Worm (Caenorhabditis elegans): ENCODE data around the gene nft-1.
"Not testable (repeated sequence)": the region's sequence is repeated elsewhere in the genome, so short reads cannot be mapped to it uniquely, and the experiment has no call there.

DNA sequence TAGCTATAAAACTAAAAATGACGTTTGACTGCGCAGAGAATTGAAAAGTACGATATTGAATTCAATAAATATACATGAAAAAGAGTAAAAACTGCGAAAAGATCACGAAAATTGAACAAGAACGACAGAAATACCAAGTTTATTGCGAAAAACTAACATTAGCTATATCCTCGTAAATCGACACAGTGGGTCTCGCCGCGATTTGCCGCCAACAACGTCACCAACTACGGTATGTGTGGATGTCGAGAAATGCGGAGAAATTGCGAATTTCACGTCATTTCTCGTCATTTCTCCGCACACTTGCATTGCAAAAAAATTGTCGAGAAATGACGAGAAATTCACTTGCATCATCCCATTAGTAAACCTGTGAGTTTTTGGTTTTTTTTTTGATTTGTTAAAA is 16.3 kb downstream of the nft-1 start:
- TF ChIP-seq unc-86 (tag; optimal IDR thresholded peaks at IDR 0.05); fkh-10 (GFP tag; optimal IDR thresholded peaks at IDR 0.05); ceh-63 (GFP tag; optimal IDR thresholded peaks at IDR 0.05); lin-15B (tag; optimal IDR thresholded peaks at IDR 0.05): not testable (repeated sequence)
